Fruit fly (Drosophila melanogaster) whole organism, prepupa: ENCODE results near the gene CG2818.

ENCODE experiments used
- CG10631 ChIP-seq: fragments of 200-800 bp; sonication (Bioruptor generic); optimal IDR thresholded peaks from 2 replicates; lab custom pipeline; 2016; ENCODE audit warnings: missing biosample characterization, missing genetic modification characterization
- CG11902 ChIP-seq: fragments of 200-800 bp; sonication (Bioruptor generic); optimal IDR thresholded peaks from 3 replicates; lab custom pipeline; 2016; ENCODE audit warnings: missing biosample characterization, missing genetic modification characterization
- CG4318 ChIP-seq: fragments of 200-800 bp; sonication (Bioruptor generic); optimal IDR thresholded peaks from 3 replicates; lab custom pipeline; 2017; ENCODE audit warnings: missing biosample characterization, mild to moderate bottlenecking, missing genetic modification characterization
- CG7368 ChIP-seq: fragments of 200-800 bp; sonication (Bioruptor generic); optimal IDR thresholded peaks from 3 replicates; lab custom pipeline; 2016; ENCODE audit warnings: missing biosample characterization, missing genetic modification characterization
- CG8632 ChIP-seq: fragments of 200-800 bp; sonication (Bioruptor generic); optimal IDR thresholded peaks from 3 replicates; lab custom pipeline; 2016; ENCODE audit warnings: missing biosample characterization, missing genetic modification characterization
- Eip75B ChIP-seq: fragments of 200-800 bp; sonication (Bioruptor generic); optimal IDR thresholded peaks from 3 replicates; lab custom pipeline; 2016; ENCODE audit warnings: missing biosample characterization, missing genetic modification characterization
- Gug ChIP-seq: fragments of 200-800 bp; sonication (Bioruptor generic); IDR thresholded peaks from 2 replicates; pipeline ENCODE4 v1.3.6; 2022; ENCODE audit warnings: missing biosample characterization, missing genetic modification characterization
- Hr38 ChIP-seq: sonication (Bioruptor generic); optimal IDR thresholded peaks from 2 replicates; lab custom pipeline; 2016; ENCODE audit warnings: missing biosample characterization, missing genetic modification characterization
- Hr39 ChIP-seq: fragments of 200-800 bp; sonication (Bioruptor generic); optimal IDR thresholded peaks from 2 replicates; lab custom pipeline; 2016; ENCODE audit warnings: missing biosample characterization, missing genetic modification characterization
- Met ChIP-seq: fragments of 200-800 bp; sonication (Bioruptor generic); optimal IDR thresholded peaks from 3 replicates; lab custom pipeline; 2016; ENCODE audit warnings: missing biosample characterization, missing genetic modification characterization
- OdsH ChIP-seq: fragments of 200-800 bp; sonication (Bioruptor generic); optimal IDR thresholded peaks from 3 replicates; lab custom pipeline; 2016; ENCODE audit warnings: missing biosample characterization, missing genetic modification characterization
- acj6 ChIP-seq: fragments of 200-800 bp; sonication (Bioruptor generic); optimal IDR thresholded peaks from 3 replicates; lab custom pipeline; 2016; ENCODE audit warnings: missing biosample characterization, missing genetic modification characterization
- cyc ChIP-seq: fragments of 200-800 bp; sonication (Bioruptor generic); optimal IDR thresholded peaks from 3 replicates; lab custom pipeline; 2016; ENCODE audit warnings: missing biosample characterization, missing genetic modification characterization
- esn ChIP-seq: fragments of 200-800 bp; sonication (Bioruptor generic); optimal IDR thresholded peaks from 2 replicates; lab custom pipeline; 2016; ENCODE audit warnings: missing biosample characterization, mild to moderate bottlenecking, missing genetic modification characterization, moderate library complexity

dm6 chr2L:3740443-3740842, 27.3 kb downstream of the CG2818 start:
- no peak for TF ChIP-seq OdsH (GFP tag; lab: Kevin White, UChicago)
- no peak for TF ChIP-seq CG11902 (GFP tag; lab: Kevin White, UChicago)
- TF ChIP-seq CG4318, result no peak
- no peak for TF ChIP-seq esn (GFP tag; lab: Kevin White, UChicago)
- TF ChIP-seq CG10631 (GFP tag; lab: Kevin White, UChicago), result no peak
- no peak for TF ChIP-seq cyc (GFP tag; lab: Kevin White, UChicago)
- TF ChIP-seq acj6 (GFP tag; lab: Kevin White, UChicago), result no peak
- TF ChIP-seq Met (GFP tag; lab: Kevin White, UChicago), result no peak
- TF ChIP-seq Hr39, result no peak
- TF ChIP-seq Eip75B (GFP tag; lab: Kevin White, UChicago), result no peak
- TF ChIP-seq Hr38 (GFP tag; lab: Kevin White, UChicago), result no peak
- TF ChIP-seq CG7368 (GFP tag; lab: Kevin White, UChicago), result no peak
- TF ChIP-seq CG8632 (GFP tag; lab: Kevin White, UChicago), result no peak
- TF ChIP-seq Gug, result no peak
